Worm (Caenorhabditis elegans) whole organism, L4/young adult: ENCODE results near the gene ZK353.4.

ENCODE experiments used
- W03F9.2 ChIP-seq: fragments of 150-350 bp; optimal IDR thresholded peaks from 2 replicates; lab custom pipeline; 2014; ENCODE audit warnings: missing biosample characterization, missing genetic modification characterization
- dao-5 ChIP-seq: sonication (generic microtip); optimal IDR thresholded peaks from 2 replicates; lab custom pipeline; 2016; ENCODE audit warnings: missing genotype, missing genetic modification characterization, moderate library complexity, missing compliant biosample characterization
- him-1 ChIP-seq: sonication (generic microtip); optimal IDR thresholded peaks from 2 replicates; lab custom pipeline; 2016; ENCODE audit warnings: missing genotype, missing genetic modification reagents, missing genetic modification characterization, missing compliant biosample characterization

Gene ZK353.4

DNA sequence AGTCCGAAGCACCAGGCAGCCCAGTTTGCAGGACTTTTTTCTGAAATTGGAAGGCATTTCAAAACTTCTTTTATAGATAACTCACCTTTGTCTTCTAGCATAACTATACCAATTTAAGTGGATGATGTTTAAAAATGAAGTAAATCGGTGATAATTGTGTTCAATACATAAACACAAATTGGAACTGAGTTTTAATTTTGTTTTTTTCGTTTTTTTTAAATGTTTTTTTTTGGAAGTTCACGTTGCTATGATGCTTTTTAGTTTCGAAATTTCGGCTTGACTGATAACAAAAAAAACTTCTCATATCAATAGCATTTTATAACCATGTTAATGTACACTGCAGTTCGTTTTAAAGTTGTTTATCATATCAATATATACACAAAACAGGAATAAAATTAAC lies at the start of gene ZK353.4:
Gene ZK353.4, minus strand, starts transcription at position 101 of the 400 bp plus-strand sequence.
- TF ChIP-seq him-1 (tag; lab: Kevin White, UChicago) (peak; percentile 40), W03F9.2 (tag; lab: Kevin White, UChicago) (no peak)

DNA sequence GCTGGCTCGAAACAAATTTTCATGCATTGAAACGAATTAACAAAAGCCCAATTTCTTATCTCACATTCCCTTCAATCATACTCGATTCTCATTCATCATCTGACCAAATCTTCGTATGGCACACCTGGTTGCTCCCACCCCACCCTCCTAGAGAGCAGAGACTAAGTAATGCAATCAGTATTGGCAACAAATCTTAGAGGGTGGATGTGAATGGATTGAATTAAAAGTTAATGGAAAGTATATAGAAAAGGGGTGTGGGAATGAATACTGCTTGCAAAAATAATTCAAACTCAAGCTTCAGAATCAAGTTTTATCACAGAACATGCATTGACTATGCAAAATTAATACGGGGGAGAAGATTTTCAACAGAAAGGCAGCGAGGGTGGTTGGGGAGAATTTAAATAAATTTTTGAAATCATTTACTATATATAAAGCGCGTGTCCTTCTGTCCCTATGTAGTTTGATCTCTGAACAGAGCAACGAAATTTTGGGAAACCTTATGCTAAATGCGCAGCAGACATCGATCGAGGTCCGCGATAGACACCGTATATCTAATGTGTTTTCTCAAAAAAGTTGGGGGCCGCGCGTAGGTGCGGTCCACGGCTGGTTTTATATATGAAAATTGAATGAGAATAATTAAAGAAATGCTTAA lies 48.5 kb upstream of the ZK353.4 start:
- no peak for TF ChIP-seq dao-5 (tag; lab: Kevin White, UChicago)
- no peak for TF ChIP-seq W03F9.2 (tag; lab: Kevin White, UChicago)
- no peak for TF ChIP-seq him-1 (tag; lab: Kevin White, UChicago)

DNA sequence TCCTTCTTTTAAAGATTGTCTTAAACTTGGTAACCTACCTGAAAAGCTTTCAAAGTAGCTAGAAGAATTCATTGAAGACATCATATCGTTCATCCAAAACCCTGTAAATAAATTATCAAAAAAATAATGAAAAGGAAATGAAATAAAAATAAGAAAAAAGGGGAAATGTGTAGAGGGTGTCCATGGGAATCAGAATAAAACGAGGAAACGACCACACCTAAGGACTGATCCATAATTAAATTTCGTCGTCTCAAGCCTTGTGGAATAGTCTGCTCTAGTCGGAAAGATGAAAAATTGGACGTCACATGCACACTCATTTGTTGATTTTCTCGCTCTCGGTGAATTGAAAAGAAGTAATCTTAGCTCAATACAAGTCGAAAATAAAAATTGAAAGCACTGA lies 45.6 kb upstream of the ZK353.4 start, which contains the start of gene ZK1236.9:
Gene ZK1236.9, minus strand, starts transcription at position 101 of the 400 bp plus-strand sequence.
- no peak for TF ChIP-seq dao-5 (tag; lab: Kevin White, UChicago)
- no peak for TF ChIP-seq W03F9.2 (tag; lab: Kevin White, UChicago)

DNA sequence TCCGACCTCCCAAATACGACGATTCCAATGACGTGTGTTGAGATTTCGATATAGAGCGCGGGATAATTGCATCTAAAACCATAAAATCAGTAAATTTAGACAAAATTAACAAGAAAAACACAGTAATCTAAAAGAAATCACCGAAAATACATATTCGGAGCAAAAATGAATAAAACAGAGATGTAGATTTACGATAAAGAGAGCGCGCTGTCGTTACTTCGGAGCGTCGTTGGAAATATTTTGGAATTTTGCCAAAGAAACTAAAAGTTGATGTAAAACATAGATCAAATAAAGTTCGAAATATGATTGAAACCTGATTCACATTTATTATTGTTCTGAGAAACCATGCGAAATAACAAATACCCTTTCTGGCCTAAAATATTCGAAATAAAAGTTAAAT lies 42.7 kb upstream of the ZK353.4 start, which contains the start of gene ZK1236.5:
Gene ZK1236.5, minus strand, starts transcription at position 72 of the 400 bp plus-strand sequence.
- no peak for TF ChIP-seq W03F9.2 (tag; lab: Kevin White, UChicago)

DNA sequence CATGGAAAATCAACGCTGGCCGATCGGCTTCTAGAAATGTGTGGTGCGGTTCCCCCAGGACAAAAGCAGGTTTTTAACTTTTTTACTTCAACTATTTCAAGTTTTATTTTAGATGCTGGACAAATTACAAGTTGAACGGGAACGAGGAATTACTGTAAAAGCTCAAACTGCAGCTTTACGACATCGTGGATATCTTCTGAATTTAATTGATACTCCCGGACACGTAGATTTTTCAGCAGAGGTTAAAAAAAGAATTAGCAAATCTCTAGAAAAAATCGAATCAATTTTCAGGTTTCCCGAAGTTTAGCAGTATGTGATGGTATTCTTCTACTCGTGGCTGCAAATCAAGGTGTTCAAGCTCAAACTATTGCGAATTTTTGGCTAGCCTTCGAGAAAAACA lies 40.1 kb upstream of the ZK353.4 start:
- TF ChIP-seq dao-5 (tag; lab: Kevin White, UChicago) (no peak), W03F9.2 (tag; lab: Kevin White, UChicago) (no peak), him-1 (tag; lab: Kevin White, UChicago) (no peak)

DNA sequence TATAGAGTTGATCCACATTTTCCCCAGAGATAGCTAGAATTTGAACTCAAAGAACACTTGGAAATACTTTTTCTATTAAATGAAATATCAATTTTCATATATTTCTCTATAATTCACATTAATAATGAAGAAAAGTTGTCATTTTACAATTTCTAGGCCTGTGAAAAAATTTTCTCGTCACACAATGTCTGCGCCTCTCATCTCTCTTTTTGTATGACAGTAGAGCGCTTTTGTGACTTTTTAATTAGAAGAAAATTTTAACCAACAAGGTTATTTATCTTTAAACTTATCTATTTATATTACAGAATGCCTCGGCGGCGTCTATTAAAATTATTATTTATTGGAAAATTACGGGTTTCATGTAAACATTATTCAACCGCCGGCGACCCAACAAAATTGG lies 39.6 kb upstream of the ZK353.4 start, which contains the start of gene ZK1236.1:
Gene ZK1236.1, plus strand, starts transcription at position 263 of the 400 bp plus-strand sequence.
- no peak for TF ChIP-seq dao-5 (tag; lab: Kevin White, UChicago)
- no peak for TF ChIP-seq W03F9.2 (tag; lab: Kevin White, UChicago)
- TF ChIP-seq him-1 (tag; lab: Kevin White, UChicago), result no peak

DNA sequence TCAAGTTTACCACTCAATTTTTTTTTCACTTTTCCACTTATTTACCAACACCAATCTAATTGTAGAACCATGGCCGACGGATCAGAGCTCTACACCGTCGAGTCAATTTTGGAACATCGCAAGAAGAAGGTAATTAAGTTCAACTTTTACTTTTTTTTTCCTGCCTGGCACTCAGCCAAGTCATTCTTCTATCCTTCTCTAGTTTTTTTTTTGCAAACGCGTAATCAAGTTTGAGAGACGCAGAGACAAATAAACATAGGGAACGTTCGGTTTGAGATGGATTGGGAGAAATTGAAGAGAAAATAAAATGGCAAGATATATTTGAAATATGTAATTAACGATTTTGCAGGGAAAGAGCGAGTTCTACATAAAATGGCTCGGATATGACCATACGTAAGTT lies 36.8 kb upstream of the ZK353.4 start, which contains the start of gene cec-1:
Gene cec-1, plus strand, starts transcription at position 63 of the 400 bp plus-strand sequence.
- TF ChIP-seq W03F9.2 (tag; lab: Kevin White, UChicago) (no peak), him-1 (tag; lab: Kevin White, UChicago) (no peak), dao-5 (tag; lab: Kevin White, UChicago) (no peak)

DNA sequence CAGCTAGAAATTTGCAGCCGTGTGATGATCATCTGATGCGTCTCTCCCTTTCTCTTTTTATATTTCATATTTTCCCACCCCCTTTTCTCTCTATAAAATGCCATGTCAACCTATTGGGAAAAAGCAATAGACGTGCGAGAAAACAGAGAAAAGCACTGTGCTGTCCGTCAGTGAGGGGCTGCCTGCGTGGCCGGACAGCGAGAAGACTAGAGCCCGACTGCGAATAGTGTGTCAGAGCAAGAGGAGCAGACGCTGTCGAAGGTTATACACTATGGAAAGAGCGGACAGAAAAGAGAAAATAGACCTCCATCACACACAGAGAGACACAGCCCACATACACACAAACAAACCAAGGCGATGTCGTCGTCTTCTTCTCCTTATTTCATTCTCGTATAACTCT lies 35.6 kb upstream of the ZK353.4 start:
- TF ChIP-seq dao-5 (tag; lab: Kevin White, UChicago), result peak; percentile 56
- no peak for TF ChIP-seq W03F9.2 (tag; lab: Kevin White, UChicago)
- TF ChIP-seq him-1 (tag; lab: Kevin White, UChicago), result peak; percentile 61

DNA sequence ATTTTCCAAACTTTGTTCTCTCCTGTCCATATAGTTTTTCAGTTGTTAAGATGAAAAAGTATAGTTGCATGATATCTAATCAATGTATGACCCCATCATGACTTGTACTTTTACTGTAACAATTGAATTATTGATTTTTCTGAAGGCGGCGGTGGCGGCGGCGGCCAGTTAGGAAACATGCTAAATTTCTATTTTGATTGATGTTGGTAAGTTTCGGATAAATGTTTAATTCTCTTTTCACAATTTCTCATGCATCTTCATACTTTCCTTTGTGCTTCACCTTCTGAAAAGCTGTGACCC lies 28.5 kb upstream of the ZK353.4 start, which contains the start of gene sor-1:
Gene sor-1, plus strand, starts transcription at position 201 of the 300 bp plus-strand sequence.
- TF ChIP-seq him-1 (tag; lab: Kevin White, UChicago) (no peak), W03F9.2 (tag; lab: Kevin White, UChicago) (no peak), dao-5 (tag; lab: Kevin White, UChicago) (no peak)

DNA sequence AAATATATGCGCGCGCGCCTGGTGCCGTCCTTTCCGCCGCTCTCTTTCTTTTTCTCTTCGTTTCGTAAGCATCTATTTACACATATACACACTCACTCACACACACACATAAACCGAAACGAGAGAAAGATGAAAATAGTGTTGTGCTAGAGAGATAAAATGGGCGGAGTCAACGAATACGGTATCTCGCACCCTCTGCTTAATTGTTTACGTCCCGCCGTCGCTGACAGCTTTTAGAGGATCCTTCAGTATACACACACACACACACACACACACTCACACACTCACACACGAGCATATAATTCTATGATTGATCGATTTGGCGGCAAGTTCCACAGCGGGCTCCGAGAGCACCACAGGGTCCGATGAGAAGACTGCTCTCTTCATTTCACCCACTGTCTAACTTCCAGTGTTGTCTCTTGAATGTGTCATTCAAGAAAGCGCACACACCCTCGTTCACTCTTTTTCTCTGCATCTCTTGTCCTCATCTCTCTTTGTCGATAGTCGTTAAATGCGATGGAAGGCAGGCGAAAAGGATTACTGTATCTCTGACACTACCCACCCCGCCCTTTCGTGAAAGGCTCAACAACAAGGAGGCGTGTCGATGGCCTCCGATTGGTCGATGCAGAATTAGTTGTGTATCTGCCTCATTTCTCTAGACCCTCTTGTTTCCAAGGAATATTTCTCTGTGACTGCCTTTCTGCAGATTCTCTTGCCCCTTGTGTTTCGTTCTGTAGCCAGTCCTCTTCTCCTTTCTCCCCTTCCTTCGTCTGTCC lies 27.9 kb upstream of the ZK353.4 start:
- TF ChIP-seq him-1 (tag; lab: Kevin White, UChicago), result peak; percentile 95
- peak; percentile 29 for TF ChIP-seq dao-5 (tag; lab: Kevin White, UChicago)
- TF ChIP-seq W03F9.2 (tag; lab: Kevin White, UChicago), result peak; percentile 78

DNA sequence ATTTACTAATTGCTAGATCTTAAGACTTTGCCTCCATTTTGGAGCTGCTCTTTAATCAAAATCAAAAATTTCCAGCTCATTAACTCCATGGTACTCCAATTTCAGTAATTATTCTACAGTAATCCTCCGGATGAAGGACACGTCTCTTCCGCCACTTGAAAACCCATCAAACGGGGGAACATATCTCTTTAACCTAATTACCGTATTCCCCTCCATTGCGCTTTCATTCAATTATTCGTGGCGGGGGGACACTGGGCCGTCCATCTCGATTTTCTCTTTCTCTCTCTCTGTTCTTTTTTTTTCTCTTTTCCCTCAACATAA lies 27.4 kb upstream of the ZK353.4 start:
- no peak for TF ChIP-seq dao-5 (tag; lab: Kevin White, UChicago)
- TF ChIP-seq him-1 (tag; lab: Kevin White, UChicago), result no peak
- no peak for TF ChIP-seq W03F9.2 (tag; lab: Kevin White, UChicago)

DNA sequence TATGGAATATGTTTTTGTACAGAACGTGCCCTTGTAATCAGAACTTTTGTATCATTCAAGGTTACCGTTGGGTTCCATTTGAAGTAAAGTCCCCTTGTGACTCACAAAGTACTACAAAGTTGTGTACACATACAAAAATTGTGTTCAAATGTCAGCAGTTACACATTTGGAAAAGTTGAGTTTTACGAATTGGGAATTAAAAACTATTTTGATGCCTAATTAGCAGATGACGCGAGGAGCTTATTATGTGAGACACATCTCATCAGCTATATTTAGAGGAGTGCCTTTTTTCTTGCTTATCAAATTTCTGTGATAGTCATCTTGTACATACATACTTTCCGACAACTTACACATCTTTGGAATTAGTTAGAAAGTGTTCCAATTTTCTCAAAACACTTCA lies 24.1 kb upstream of the ZK353.4 start:
- TF ChIP-seq him-1 (tag; lab: Kevin White, UChicago) (no peak), dao-5 (tag; lab: Kevin White, UChicago) (no peak), W03F9.2 (tag; lab: Kevin White, UChicago) (no peak)

DNA sequence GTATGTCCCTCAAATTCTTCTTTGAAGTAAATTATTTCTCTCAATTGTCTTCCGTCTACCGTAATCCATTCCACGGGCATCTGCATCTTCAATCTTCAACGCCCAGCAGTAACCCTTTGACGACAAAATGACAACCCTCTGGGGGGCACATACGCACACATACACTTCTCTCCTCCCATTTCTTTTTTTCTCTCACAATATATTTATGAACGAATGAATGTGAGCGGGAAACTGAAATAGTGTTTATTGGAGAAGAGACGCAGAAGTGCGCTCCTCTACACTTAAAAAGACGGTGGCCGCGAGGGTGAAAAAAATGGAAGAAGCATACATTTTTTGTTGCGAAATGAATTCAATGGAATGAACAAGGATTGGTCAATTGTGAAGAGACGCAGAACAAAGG lies 22.5 kb upstream of the ZK353.4 start:
- TF ChIP-seq dao-5 (tag; lab: Kevin White, UChicago) (no peak), W03F9.2 (tag; lab: Kevin White, UChicago) (no peak), him-1 (tag; lab: Kevin White, UChicago) (no peak)

DNA sequence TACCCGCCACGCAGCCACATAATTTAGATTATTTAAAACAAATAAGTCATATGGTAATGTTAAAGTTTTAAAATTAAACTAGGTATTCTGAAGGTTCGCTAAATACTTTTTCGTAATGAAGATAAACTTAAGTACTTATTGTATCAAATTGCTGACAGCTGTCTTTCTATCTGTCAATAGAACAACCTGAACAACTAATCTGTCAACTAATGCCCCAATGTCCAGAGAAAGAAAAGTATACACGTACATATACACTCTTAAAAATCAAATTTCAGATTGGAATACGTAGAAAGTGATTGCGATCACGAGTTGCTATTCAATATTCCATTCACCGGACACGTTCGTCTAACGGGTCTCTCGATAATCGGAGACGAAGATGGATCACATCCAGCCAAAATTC lies 21.3 kb upstream of the ZK353.4 start:
- TF ChIP-seq W03F9.2 (tag; lab: Kevin White, UChicago), result no peak
- TF ChIP-seq dao-5 (tag; lab: Kevin White, UChicago), result no peak
- no peak for TF ChIP-seq him-1 (tag; lab: Kevin White, UChicago)
